Fruit fly (Drosophila melanogaster): ENCODE data around the gene Cbs.

Gene Cbs

dm6 chrX:21045448-21045941, 557 bp downstream of the Cbs start (continued):
- peak; percentile 24; the same call in 1 of the 2 replicates for TF ChIP-seq E2f1 (GFP tag; IDR thresholded peaks at IDR 0.05)
- TF ChIP-seq dm (GFP tag; optimal IDR thresholded peaks at IDR 0.05) = peak; percentile 47
- TF ChIP-seq dpn (GFP tag; optimal IDR thresholded peaks at IDR 0.05) = no peak
- TF ChIP-seq Spps (tag; optimal IDR thresholded peaks at IDR 0.05) = peak; percentile 1
- no peak for TF ChIP-seq tap (tag; optimal IDR thresholded peaks at IDR 0.05)
- peak; percentile 13 for TF ChIP-seq HHEX (GFP tag; optimal IDR thresholded peaks at IDR 0.05)
- peak; percentile 58 for TF ChIP-seq gem (tag; optimal IDR thresholded peaks at IDR 0.05)
- TF ChIP-seq CG11093 (GFP tag; IDR thresholded peaks at IDR 0.05) = no peak
- TF ChIP-seq sd (tag; optimal IDR thresholded peaks at IDR 0.05) = peak; percentile 14
- peak; percentile 7 for TF ChIP-seq CG15269 (tag; optimal IDR thresholded peaks at IDR 0.05)
- peak; percentile 14 for TF ChIP-seq CG10147 (GFP tag; optimal IDR thresholded peaks at IDR 0.05)
- peak; percentile 19 for TF ChIP-seq CG6683 (GFP tag; optimal IDR thresholded peaks at IDR 0.05)
- peak; percentile 17 for TF ChIP-seq CoRest (tag; optimal IDR thresholded peaks at IDR 0.05)
- peak; percentile 46; the same call in 1 of the 3 replicates for TF ChIP-seq CG17361 (GFP tag; IDR thresholded peaks at IDR 0.05)
- TF ChIP-seq aop (GFP tag; IDR thresholded peaks at IDR 0.05) = no peak
- TF ChIP-seq CG17359 (tag; optimal IDR thresholded peaks at IDR 0.05) = peak; percentile 13
- peak in 1 of 3 experiments; percentile 8 for TF ChIP-seq lola (GFP tag; optimal IDR thresholded peaks at IDR 0.05)
- TF ChIP-seq CG17568 (GFP tag; optimal IDR thresholded peaks at IDR 0.05) = peak; percentile 24
- peak in 1 of 2 experiments; percentile 16 for TF ChIP-seq Hr51 (GFP tag; optimal IDR thresholded peaks at IDR 0.05)
- no peak for TF ChIP-seq nau (GFP tag; optimal IDR thresholded peaks at IDR 0.05)
- peak; percentile 74 for TF ChIP-seq CG2712 (tag; optimal IDR thresholded peaks at IDR 0.05)
- TF ChIP-seq cato (GFP tag; optimal IDR thresholded peaks at IDR 0.05; ENCODE audit: borderline replicate concordance) = no peak
- TF ChIP-seq zf30C (GFP tag; optimal IDR thresholded peaks at IDR 0.05) = peak; percentile 32
- no peak for TF ChIP-seq CG2199 (GFP tag; IDR thresholded peaks at IDR 0.05)
- TF ChIP-seq CG2875 (GFP tag; optimal IDR thresholded peaks at IDR 0.05) = peak; percentile 3
- no peak for TF ChIP-seq luna (GFP tag; optimal IDR thresholded peaks at IDR 0.05)
- TF ChIP-seq CG10267 (tag; optimal IDR thresholded peaks at IDR 0.05) = peak; percentile 39
- peak; percentile 31 for TF ChIP-seq CG13424 (tag; optimal IDR thresholded peaks at IDR 0.05)
- peak; percentile 36 for TF ChIP-seq gsb-n (tag; optimal IDR thresholded peaks at IDR 0.05)
- no peak for TF ChIP-seq h (optimal IDR thresholded peaks at IDR 0.05)
- TF ChIP-seq CG8388 (GFP tag; optimal IDR thresholded peaks at IDR 0.05) = peak; percentile 8
- TF ChIP-seq CG12391 (tag; optimal IDR thresholded peaks at IDR 0.05) = peak; percentile 38
- no peak for TF ChIP-seq Adf1 (GFP tag; IDR thresholded peaks at IDR 0.05)
- peak; percentile 18 for TF ChIP-seq CG15601 (tag; optimal IDR thresholded peaks at IDR 0.05)
- TF ChIP-seq trem (tag; optimal IDR thresholded peaks at IDR 0.05) = peak; percentile 15
- TF ChIP-seq Fer3 (tag; optimal IDR thresholded peaks at IDR 0.05) = peak; percentile 9
- TF ChIP-seq CG17328 (GFP tag; IDR thresholded peaks at IDR 0.05) = peak; percentile 39; the same call in 1 of the 2 replicates
- peak; percentile 25 for TF ChIP-seq ATbp (GFP tag; optimal IDR thresholded peaks at IDR 0.05)
- peak; percentile 33; the same call in 1 of the 2 replicates for TF ChIP-seq CG6689 (GFP tag; IDR thresholded peaks at IDR 0.05)
- TF ChIP-seq sqz (GFP tag; optimal IDR thresholded peaks at IDR 0.05) = no peak
- TF ChIP-seq CG17829 (tag; optimal IDR thresholded peaks at IDR 0.05) = peak; percentile 31
- peak; percentile 17; the same call in 1 of the 2 replicates for TF ChIP-seq Atf6 (GFP tag; IDR thresholded peaks at IDR 0.05)
- peak; percentile 50 for TF ChIP-seq CG7839 (tag; optimal IDR thresholded peaks at IDR 0.05)
- peak; percentile 18 for TF ChIP-seq CG6254 (GFP tag; optimal IDR thresholded peaks at IDR 0.05)
- TF ChIP-seq CG18262 (tag; optimal IDR thresholded peaks at IDR 0.05) = peak; percentile 76
- TF ChIP-seq CG16779 (GFP tag; IDR thresholded peaks at IDR 0.05) = no peak
- peak; percentile 13 for TF ChIP-seq nerfin-1 (tag; optimal IDR thresholded peaks at IDR 0.05)

Measured in whole organism, embryonic.